Fruit fly (Drosophila melanogaster) whole organism, embryonic: ENCODE data around the gene CG6000.

Source experiments
- BEAF-32 ChIP-seq: fragments of 200-800 bp; sonication (Bioruptor generic); optimal IDR thresholded peaks from 3 replicates; lab custom pipeline; 2017; ENCODE audit warnings: missing biosample characterization, missing genetic modification characterization, mild to moderate bottlenecking, moderate library complexity, missing genetic modification reagents
- Blimp-1 ChIP-seq: fragments of 200-800 bp; sonication (Bioruptor generic); optimal IDR thresholded peaks from 3 replicates; lab custom pipeline; 2018; ENCODE audit warnings: missing biosample characterization, missing genetic modification characterization, mild to moderate bottlenecking, moderate library complexity, missing genetic modification reagents
- CG10321 ChIP-seq: fragments of 200-800 bp; sonication (Bioruptor generic); IDR thresholded peaks from 2 replicates; pipeline ENCODE4 v1.3.6; 2022; ENCODE audit warnings: missing biosample characterization, missing genetic modification characterization
- CG12299 ChIP-seq: fragments of 200-800 bp; sonication (Bioruptor generic); optimal IDR thresholded peaks from 2 replicates; lab custom pipeline; 2018; ENCODE audit warnings: missing biosample characterization, mild to moderate bottlenecking, missing genetic modification characterization
- CG13123 ChIP-seq: fragments of 200-800 bp; sonication (Bioruptor generic); optimal IDR thresholded peaks from 2 replicates; lab custom pipeline; 2016; ENCODE audit warnings: missing biosample characterization, missing genetic modification characterization
- CG14441 ChIP-seq: fragments of 200-800 bp; sonication (Bioruptor generic); IDR thresholded peaks from 2 replicates; pipeline ENCODE4 v1.3.6; 2022; ENCODE audit warnings: missing biosample characterization, missing genetic modification characterization
- CG17361 ChIP-seq: fragments of 200-800 bp; sonication (Bioruptor generic); IDR thresholded peaks from 3 replicates; pipeline ENCODE4 v1.3.6; 2022; ENCODE audit warnings: missing biosample characterization, missing genetic modification characterization
- CG17385 ChIP-seq: fragments of 200-800 bp; sonication (Bioruptor generic); optimal IDR thresholded peaks from 3 replicates; lab custom pipeline; 2018; ENCODE audit warnings: missing biosample characterization, mild to moderate bottlenecking, missing genetic modification characterization
- CG1832 ChIP-seq: fragments of 200-800 bp; sonication (Bioruptor generic); optimal IDR thresholded peaks from 2 replicates; lab custom pipeline; 2017; ENCODE audit warnings: missing biosample characterization, mild to moderate bottlenecking, missing genetic modification characterization, inconsistent platforms
- CG18599 ChIP-seq: fragments of 200-800 bp; sonication (Bioruptor generic); optimal IDR thresholded peaks from 3 replicates; lab custom pipeline; 2017; ENCODE audit warnings: missing biosample characterization, missing genetic modification characterization, mild to moderate bottlenecking, moderate library complexity, missing genetic modification reagents
- CG18619 ChIP-seq: fragments of 200-800 bp; sonication (Bioruptor generic); optimal IDR thresholded peaks from 3 replicates; lab custom pipeline; 2017; ENCODE audit warnings: missing biosample characterization, mild to moderate bottlenecking, missing genetic modification characterization
- CG2120 ChIP-seq: fragments of 200-800 bp; sonication (Bioruptor generic); optimal IDR thresholded peaks from 3 replicates; lab custom pipeline; 2016; ENCODE audit warnings: missing biosample characterization, missing genetic modification characterization
- CG3163 ChIP-seq: fragments of 200-800 bp; sonication (Bioruptor generic); optimal IDR thresholded peaks from 3 replicates; lab custom pipeline; 2016; ENCODE audit warnings: missing biosample characterization, missing genetic modification characterization
- CG4707 ChIP-seq: fragments of 200-800 bp; sonication (Bioruptor generic); optimal IDR thresholded peaks from 2 replicates; lab custom pipeline; 2018; ENCODE audit warnings: missing biosample characterization, mild to moderate bottlenecking, missing genetic modification characterization, moderate library complexity
- CG6689 ChIP-seq: fragments of 200-800 bp; sonication (Bioruptor generic); IDR thresholded peaks from 2 replicates; pipeline ENCODE4 v1.3.6; 2022; ENCODE audit warnings: missing biosample characterization, missing genetic modification characterization
- CG6765 ChIP-seq: fragments of 200-800 bp; sonication (Bioruptor generic); optimal IDR thresholded peaks from 3 replicates; lab custom pipeline; 2017; ENCODE audit warnings: missing biosample characterization, mild to moderate bottlenecking, missing genetic modification characterization
- CG7357 ChIP-seq: fragments of 200-800 bp; sonication (Bioruptor generic); IDR thresholded peaks from 3 replicates; pipeline ENCODE4 v1.3.6; 2022; ENCODE audit warnings: missing biosample characterization, missing genetic modification characterization
- CG8281 ChIP-seq: fragments of 200-800 bp; sonication (Bioruptor generic); optimal IDR thresholded peaks from 2 replicates; lab custom pipeline; 2018; ENCODE audit warnings: missing biosample characterization, mild to moderate bottlenecking, missing genetic modification characterization, moderate library complexity
- CG8359 ChIP-seq: fragments of 200-800 bp; sonication (Bioruptor generic); optimal IDR thresholded peaks from 2 replicates; lab custom pipeline; 2017; ENCODE audit warnings: missing biosample characterization, mild to moderate bottlenecking, missing genetic modification characterization, borderline replicate concordance
- CG8388 ChIP-seq: fragments of 200-800 bp; sonication (Bioruptor generic); optimal IDR thresholded peaks from 2 replicates; lab custom pipeline; 2019; ENCODE audit warnings: missing biosample characterization, mild to moderate bottlenecking, missing genetic modification characterization, moderate library complexity
- CG9215 ChIP-seq: fragments of 200-800 bp; sonication (Bioruptor generic); IDR thresholded peaks from 2 replicates; pipeline ENCODE4 v1.3.6; 2022; ENCODE audit warnings: missing biosample characterization, missing genetic modification characterization
- CG9797 ChIP-seq: fragments of 200-800 bp; sonication (Bioruptor generic); optimal IDR thresholded peaks from 3 replicates; lab custom pipeline; 2018; ENCODE audit warnings: missing biosample characterization, mild to moderate bottlenecking, missing genetic modification characterization
- CG9876 ChIP-seq: fragments of 200-800 bp; sonication (Bioruptor generic); optimal IDR thresholded peaks from 2 replicates; lab custom pipeline; 2016; ENCODE audit warnings: missing biosample characterization, missing genetic modification characterization
- Deaf1 ChIP-seq: fragments of 200-800 bp; optimal IDR thresholded peaks from 3 replicates; lab custom pipeline; 2019; ENCODE audit warnings: missing biosample characterization, mild to moderate bottlenecking, missing genetic modification characterization, moderate library complexity
- Dfd ChIP-seq, 2 experiments: fragments of >200 bp; optimal IDR thresholded peaks; 2 replicates each; lab custom pipeline; 2017; ENCODE audit warnings: missing biosample characterization in 2 of 2, missing genetic modification characterization in 2 of 2
- E2f1 ChIP-seq: fragments of 200-800 bp; sonication (Bioruptor generic); IDR thresholded peaks from 2 replicates; pipeline ENCODE4 v1.3.6; 2022; ENCODE audit warnings: missing biosample characterization, missing genetic modification characterization
- Elba2 ChIP-seq: fragments of 200-800 bp; sonication (Bioruptor generic); optimal IDR thresholded peaks from 3 replicates; lab custom pipeline; 2016; ENCODE audit warnings: missing biosample characterization, missing genetic modification characterization
- H15 ChIP-seq: fragments of 200-800 bp; sonication (Bioruptor generic); IDR thresholded peaks from 3 replicates; pipeline ENCODE4 v1.3.6; 2022; ENCODE audit warnings: missing biosample characterization, missing genetic modification characterization
- HLH54F ChIP-seq: fragments of 200-800 bp; sonication (Bioruptor generic); optimal IDR thresholded peaks from 3 replicates; lab custom pipeline; 2016; ENCODE audit warnings: missing biosample characterization, missing genetic modification characterization
- Hmr ChIP-seq: fragments of 200-800 bp; sonication (Bioruptor generic); optimal IDR thresholded peaks from 3 replicates; lab custom pipeline; 2017; ENCODE audit warnings: mild to moderate bottlenecking, missing biosample characterization, missing genetic modification reagents, missing genetic modification characterization
- Hr51 ChIP-seq, 2 experiments: fragments of 200-800 bp; sonication (Bioruptor generic); optimal IDR thresholded peaks; 2 replicates in 1 of 2; 3 replicates in 1 of 2; lab custom pipeline; 2016 to 2018; ENCODE audit warnings: missing biosample characterization in 2 of 2, missing genetic modification characterization in 2 of 2, mild to moderate bottlenecking in 1 of 2, moderate library complexity in 1 of 2
- Lim3 ChIP-seq: fragments of 200-800 bp; sonication (Bioruptor generic); IDR thresholded peaks from 2 replicates; pipeline ENCODE4 v1.3.6; 2022; ENCODE audit warnings: missing biosample characterization, missing genetic modification characterization
- Med ChIP-seq: fragments of 200-800 bp; sonication (Bioruptor generic); peaks from one replicate; lab custom pipeline; 2016; ENCODE audit warnings: missing biosample characterization, missing genetic modification characterization, mild to moderate bottlenecking, inconsistent platforms, moderate library complexity
- Meics ChIP-seq: fragments of 200-800 bp; sonication (Bioruptor generic); optimal IDR thresholded peaks from 2 replicates; lab custom pipeline; 2017; ENCODE audit warnings: missing biosample characterization, mild to moderate bottlenecking, missing genetic modification characterization
- Mrtf ChIP-seq: fragments of 200-800 bp; sonication (Bioruptor generic); IDR thresholded peaks from 3 replicates; pipeline ENCODE4 v1.3.6; 2022; ENCODE audit warnings: missing biosample characterization, missing genetic modification characterization
- Sin3A ChIP-seq: fragments of >200 bp; optimal IDR thresholded peaks from 2 replicates; lab custom pipeline; 2018
- TFAM ChIP-seq: fragments of 200-800 bp; sonication (Bioruptor generic); optimal IDR thresholded peaks from 2 replicates; lab custom pipeline; 2017; ENCODE audit warnings: missing biosample characterization, missing genetic modification characterization, inconsistent platforms
- az2 ChIP-seq: fragments of 200-800 bp; sonication (Bioruptor generic); optimal IDR thresholded peaks from 3 replicates; lab custom pipeline; 2016; ENCODE audit warnings: missing biosample characterization, missing genetic modification characterization
- bigmax ChIP-seq: fragments of 200-800 bp; sonication (Bioruptor generic); optimal IDR thresholded peaks from 2 replicates; lab custom pipeline; 2018; ENCODE audit warnings: missing biosample characterization, mild to moderate bottlenecking, missing genetic modification characterization
- ci ChIP-seq: fragments of 200-800 bp; sonication (Bioruptor generic); IDR thresholded peaks from 3 replicates; pipeline ENCODE4 v1.3.6; 2022; ENCODE audit warnings: missing biosample characterization, missing genetic modification characterization
- disco-r ChIP-seq: fragments of 200-800 bp; sonication (Bioruptor generic); optimal IDR thresholded peaks from 2 replicates; lab custom pipeline; 2016; ENCODE audit warnings: missing biosample characterization, missing genetic modification characterization
- eve ChIP-seq, 2 experiments: fragments of >200 bp; optimal IDR thresholded peaks; 2 replicates each; lab custom pipeline; 2017; ENCODE audit warnings: missing biosample characterization in 2 of 2, missing genetic modification characterization in 2 of 2
- mirr ChIP-seq: fragments of 200-800 bp; sonication (Bioruptor generic); optimal IDR thresholded peaks from 3 replicates; lab custom pipeline; 2018; ENCODE audit warnings: missing biosample characterization, mild to moderate bottlenecking, missing genetic modification characterization
- mld ChIP-seq: fragments of 200-800 bp; sonication (Bioruptor generic); IDR thresholded peaks from 3 replicates; pipeline ENCODE4 v1.3.6; 2022; ENCODE audit warnings: missing biosample characterization, missing genetic modification characterization; ENCODE audit not compliant: partially characterized antibody
- p53 ChIP-seq: fragments of 200-800 bp; sonication (Bioruptor generic); optimal IDR thresholded peaks from 2 replicates; lab custom pipeline; 2016; ENCODE audit warnings: missing biosample characterization, missing genetic modification characterization
- pfk ChIP-seq: fragments of 200-800 bp; sonication (Bioruptor generic); optimal IDR thresholded peaks from 2 replicates; lab custom pipeline; 2018; ENCODE audit warnings: missing biosample characterization, mild to moderate bottlenecking, missing genetic modification characterization, moderate library complexity
- prd ChIP-seq, 3 experiments: fragments of >200 bp in 2 of 3; fragments of 200-800 bp in 1 of 3; sonication (Bioruptor generic) in 1 of 3; optimal IDR thresholded peaks in 2 of 3; IDR thresholded peaks in 1 of 3; 2 replicates in 2 of 3; 3 replicates in 1 of 3; pipeline versions ENCODE4 v1.3.6 to Lab custom; 2017 to 2022; ENCODE audit warnings: missing biosample characterization in 1 of 3, missing genetic modification characterization in 1 of 3
- salm ChIP-seq: fragments of 200-800 bp; sonication (Bioruptor generic); optimal IDR thresholded peaks from 2 replicates; lab custom pipeline; 2018; ENCODE audit warnings: missing biosample characterization, mild to moderate bottlenecking, missing genetic modification characterization
- sens-2 ChIP-seq: fragments of 200-800 bp; sonication (Bioruptor generic); IDR thresholded peaks from 2 replicates; pipeline ENCODE4 v1.3.6; 2022; ENCODE audit warnings: missing biosample characterization, missing genetic modification characterization
- so ChIP-seq: fragments of 200-800 bp; sonication (Bioruptor generic); IDR thresholded peaks from 3 replicates; pipeline ENCODE4 v1.3.6; 2022; ENCODE audit warnings: missing biosample characterization, missing genetic modification characterization
- tio ChIP-seq: fragments of 200-800 bp; sonication (Bioruptor generic); optimal IDR thresholded peaks from 2 replicates; lab custom pipeline; 2017; ENCODE audit warnings: missing biosample characterization, missing genetic modification characterization, inconsistent platforms

The CG6000 gene

DNA sequence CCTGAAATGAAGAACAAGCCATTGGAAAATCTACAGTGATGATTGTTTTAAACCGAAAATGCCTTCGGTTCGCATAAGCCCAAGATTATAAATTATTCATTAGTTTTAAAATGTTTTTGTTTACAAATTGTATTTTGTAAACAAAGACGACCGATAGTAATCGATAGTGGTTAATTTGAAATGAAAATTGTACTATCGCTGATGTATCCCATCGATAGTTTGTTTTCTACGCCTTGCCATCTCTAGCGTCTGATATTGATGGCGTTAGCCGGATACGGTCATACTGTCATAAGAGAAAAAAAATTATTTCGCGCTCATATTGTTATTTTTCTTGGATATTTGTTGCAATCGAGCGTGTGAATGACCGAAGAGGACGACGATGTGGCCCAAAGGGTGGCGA, 3.9 kb downstream of the CG6000 start, which contains the start of gene SMC1 (continued):
- TF ChIP-seq CG13123 (no peak), CG18619 (GFP tag; lab: Kevin White, UChicago) (no peak), CG6765 (GFP tag; lab: Kevin White, UChicago) (peak; percentile 20), TFAM (GFP tag; lab: Kevin White, UChicago) (no peak), Hmr (no peak), CG2120 (GFP tag; lab: Kevin White, UChicago) (peak; percentile 52), Blimp-1 (GFP tag; lab: Kevin White, UChicago) (no peak), pfk (peak; percentile 34), p53 (GFP tag; lab: Kevin White, UChicago) (peak; percentile 46), bigmax (GFP tag; lab: Kevin White, UChicago) (peak; percentile 19), tio (GFP tag; lab: Kevin White, UChicago) (no peak), CG8281 (tag; lab: Kevin White, UChicago) (peak; percentile 50), HLH54F (peak; percentile 61), Dfd (GFP tag; optimal IDR thresholded peaks at IDR 0.05; lab: Kevin White, UChicago) (no peak), CG8388 (GFP tag; lab: Kevin White, UChicago) (no peak), CG17361 (GFP tag; lab: Robert Waterston, UW) (0 out of 3 replicates have a peak, but pooled peaks have one; percentile 19), Mrtf (GFP tag; lab: Robert Waterston, UW) (no peak; the same call in 2 of the 3 replicates), Sin3A (lab: Kevin White, UChicago) (peak; percentile 52), CG3163 (GFP tag; lab: Kevin White, UChicago) (peak; percentile 43), CG10321 (GFP tag; lab: Robert Waterston, UW) (no peak), salm (tag; lab: Kevin White, UChicago) (no peak), Elba2 (no peak), H15 (GFP tag; lab: Robert Waterston, UW) (no peak), CG18599 (GFP tag; lab: Kevin White, UChicago) (no peak), CG8359 (GFP tag; lab: Kevin White, UChicago) (no peak), eve (GFP tag; optimal IDR thresholded peaks at IDR 0.05; lab: Kevin White, UChicago) (no peak), CG9215 (no peak), CG9797 (GFP tag; lab: Kevin White, UChicago) (peak; percentile 83), ci (GFP tag; lab: Robert Waterston, UW) (no peak), Lim3 (GFP tag; lab: Robert Waterston, UW) (no peak), Med (GFP tag; lab: Kevin White, UChicago) (peak; percentile 90), so (no peak), Hr51 (GFP tag; optimal IDR thresholded peaks at IDR 0.05; lab: Kevin White, UChicago) (no peak), CG4707 (GFP tag; lab: Kevin White, UChicago) (no peak), E2f1 (GFP tag; lab: Robert Waterston, UW) (peak; percentile 37; the same call in 1 of the 2 replicates), Meics (GFP tag; lab: Kevin White, UChicago) (peak; percentile 29), CG6689 (no peak), Deaf1 (tag; lab: Kevin White, UChicago) (no peak), sens-2 (GFP tag; lab: Robert Waterston, UW) (no peak), mirr (GFP tag; lab: Kevin White, UChicago) (no peak), prd (optimal IDR thresholded peaks at IDR 0.05; lab: Kevin White, UChicago) (no peak), prd (GFP tag; IDR thresholded peaks at IDR 0.05; lab: Robert Waterston, UW) (no peak), CG12299 (no peak), disco-r (no peak), az2 (GFP tag; lab: Kevin White, UChicago) (peak; percentile 39), CG1832 (GFP tag; lab: Kevin White, UChicago) (no peak), BEAF-32 (GFP tag; lab: Kevin White, UChicago) (peak; percentile 99), mld (GFP tag; lab: Robert Waterston, UW) (peak; percentile 99), CG7357 (GFP tag; lab: Robert Waterston, UW) (no peak), CG9876 (GFP tag; lab: Kevin White, UChicago) (peak; percentile 25), CG17385 (GFP tag; lab: Kevin White, UChicago) (no peak), CG14441 (no peak)
